Worm (Caenorhabditis elegans): ENCODE data around the gene Y61A9LA.1.

Y61A9LA.1 gene

ce11 chrV:4585009-4585408 lies at the start of gene Y61A9LA.1:
Y61A9LA.1 (plus strand) TSS chrV:4585309.
- TF ChIP-seq unc-62 (GFP tag; optimal IDR thresholded peaks at IDR 0.05) = no peak
- TF ChIP-seq tbx-2 (tag; optimal IDR thresholded peaks at IDR 0.05) = no peak
- no peak for TF ChIP-seq pax-3 (tag; optimal IDR thresholded peaks at IDR 0.05)
- peak; percentile 40 for TF ChIP-seq nhr-85 (tag)

- TF ChIP-seq nhr-47 (tag; optimal IDR thresholded peaks at IDR 0.05) = no peak
- no peak for TF ChIP-seq ceh-82 (tag; optimal IDR thresholded peaks at IDR 0.05)
- no peak for TF ChIP-seq pqm-1 (tag; optimal IDR thresholded peaks at IDR 0.05)
- TF ChIP-seq unc-86 (tag; optimal IDR thresholded peaks at IDR 0.05) = no peak
- no peak for TF ChIP-seq ceh-8 (GFP tag; optimal IDR thresholded peaks at IDR 0.05)
- TF ChIP-seq zag-1 (tag; optimal IDR thresholded peaks at IDR 0.05) = no peak
- no peak for TF ChIP-seq nhr-77 (tag; optimal IDR thresholded peaks at IDR 0.05)
- no peak for TF ChIP-seq mdl-1 (tag; optimal IDR thresholded peaks at IDR 0.05)
- TF ChIP-seq fos-1 (tag; optimal IDR thresholded peaks at IDR 0.05) = no peak
- no peak for TF ChIP-seq elt-2 (tag; optimal IDR thresholded peaks at IDR 0.05)
- TF ChIP-seq lir-3 (tag; optimal IDR thresholded peaks at IDR 0.05; ENCODE audit: poor library complexity) = no peak
- no peak for TF ChIP-seq F16B12.6 (tag; optimal IDR thresholded peaks at IDR 0.05)
- TF ChIP-seq blmp-1 (tag; optimal IDR thresholded peaks at IDR 0.05) = no peak
- TF ChIP-seq lin-14 (GFP tag; optimal IDR thresholded peaks at IDR 0.05) = no peak
- TF ChIP-seq sox-4 (tag; optimal IDR thresholded peaks at IDR 0.05) = no peak
- TF ChIP-seq hpl-2 (GFP tag; optimal IDR thresholded peaks at IDR 0.05) = no peak
Measured at ce11 chrV:4535736-4536135, 49.4 kb upstream of the Y61A9LA.1 start.

ce11 chrV:4539855-4540254 lies 45.3 kb upstream of the Y61A9LA.1 start:
- TF ChIP-seq lsy-2 (tag; optimal IDR thresholded peaks at IDR 0.05) = no peak
- TF ChIP-seq ceh-82 (tag; optimal IDR thresholded peaks at IDR 0.05) = no peak
- no peak for TF ChIP-seq dpl-1 (GFP tag; optimal IDR thresholded peaks at IDR 0.05)
- TF ChIP-seq alr-1 (tag; optimal IDR thresholded peaks at IDR 0.05; ENCODE audit: borderline replicate concordance) = no peak
- TF ChIP-seq efl-3 (GFP tag; optimal IDR thresholded peaks at IDR 0.05) = no peak
- TF ChIP-seq C16A3.4 (tag; optimal IDR thresholded peaks at IDR 0.05) = no peak
- TF ChIP-seq lir-3 (tag; optimal IDR thresholded peaks at IDR 0.05; ENCODE audit: poor library complexity) = no peak
- TF ChIP-seq fkh-4 (tag; optimal IDR thresholded peaks at IDR 0.05; ENCODE audit: borderline replicate concordance) = no peak
- TF ChIP-seq nhr-77 (tag; optimal IDR thresholded peaks at IDR 0.05) = no peak

- TF ChIP-seq efl-1 (optimal IDR thresholded peaks at IDR 0.05) = no peak
- TF ChIP-seq efl-1 (GFP tag; optimal IDR thresholded peaks at IDR 0.05 in 1 of 2) = peak in 1 of 2 experiments; percentile 5
- TF ChIP-seq nhr-237 (tag; optimal IDR thresholded peaks at IDR 0.05) = no peak
Measured at ce11 chrV:4546854-4547253, 38.3 kb upstream of the Y61A9LA.1 start.

- TF ChIP-seq ceh-90 (tag; optimal IDR thresholded peaks at IDR 0.05) (no peak), skn-1 (tag; optimal IDR thresholded peaks at IDR 0.05) (no peak), jun-1 (tag; optimal IDR thresholded peaks at IDR 0.05) (no peak), mep-1 (tag; optimal IDR thresholded peaks at IDR 0.05) (no peak), unc-98 (GFP tag; IDR thresholded peaks at IDR 0.05) (no peak), unc-30 (tag; optimal IDR thresholded peaks at IDR 0.05) (no peak), F16B12.6 (tag; optimal IDR thresholded peaks at IDR 0.05) (no peak), tbx-2 (tag; optimal IDR thresholded peaks at IDR 0.05) (no peak), zag-1 (tag; optimal IDR thresholded peaks at IDR 0.05) (no peak), aly-2 (tag; optimal IDR thresholded peaks at IDR 0.05) (no peak), ztf-11 (tag; optimal IDR thresholded peaks at IDR 0.05) (no peak), alr-1 (tag; optimal IDR thresholded peaks at IDR 0.05; ENCODE audit: borderline replicate concordance) (no peak), blmp-1 (tag; optimal IDR thresholded peaks at IDR 0.05) (no peak), nhr-28 (tag; optimal IDR thresholded peaks at IDR 0.05) (no peak), fkh-8 (tag; optimal IDR thresholded peaks at IDR 0.05) (no peak), mef-2 (tag; optimal IDR thresholded peaks at IDR 0.05) (no peak), egl-13 (tag; optimal IDR thresholded peaks at IDR 0.05) (no peak), elt-3 (tag; optimal IDR thresholded peaks at IDR 0.05) (no peak), fkh-10 (GFP tag; optimal IDR thresholded peaks at IDR 0.05) (no peak), hlh-17 (GFP tag; optimal IDR thresholded peaks at IDR 0.05; ENCODE audit: borderline replicate concordance) (no peak)
Measured at ce11 chrV:4549191-4549590, 35.9 kb upstream of the Y61A9LA.1 start, which contains the start of gene sos-1. sos-1 (minus strand) TSS chrV:4549291.
